Worm (Caenorhabditis elegans) whole organism, midembryonic: ENCODE results near the gene T07F8.4.

Experiments
- T22C8.4 ChIP-seq: fragments of 200-800 bp; sonication (Bioruptor generic); IDR thresholded peaks from 2 replicates; pipeline ENCODE4 v1.3.6; 2022; ENCODE audit warnings: missing genetic modification characterization, missing compliant biosample characterization
- cog-1 ChIP-seq: sonication (generic microtip); optimal IDR thresholded peaks from 2 replicates; lab custom pipeline; 2016; ENCODE audit warnings: missing genetic modification characterization, missing compliant biosample characterization
- klf-2 ChIP-seq: fragments of 200-800 bp; sonication (Bioruptor generic); conservative IDR thresholded peaks from 2 replicates; pipeline ENCODE4 v1.3.6; 2022; ENCODE audit warnings: missing genetic modification reagents, missing genetic modification characterization, missing compliant biosample characterization
- med-1 ChIP-seq: sonication (generic microtip); optimal IDR thresholded peaks from 2 replicates; lab custom pipeline; 2017; ENCODE audit warnings: missing genetic modification characterization, mild to moderate bottlenecking, missing compliant biosample characterization, antibody characterized with exemption, missing genetic modification reagents; ENCODE audit not compliant: insufficient read depth
- ztf-23 ChIP-seq: fragments of 200-800 bp; sonication (Bioruptor generic); IDR thresholded peaks from 2 replicates; pipeline ENCODE4 v1.3.6; 2022; ENCODE audit warnings: missing genetic modification reagents, missing genetic modification characterization, missing compliant biosample characterization
- ztf-29 ChIP-seq: fragments of 200-800 bp; sonication (Bioruptor generic); IDR thresholded peaks from 2 replicates; pipeline ENCODE4 v1.3.6; 2022; ENCODE audit warnings: missing genetic modification reagents, missing genetic modification characterization, missing compliant biosample characterization

DNA sequence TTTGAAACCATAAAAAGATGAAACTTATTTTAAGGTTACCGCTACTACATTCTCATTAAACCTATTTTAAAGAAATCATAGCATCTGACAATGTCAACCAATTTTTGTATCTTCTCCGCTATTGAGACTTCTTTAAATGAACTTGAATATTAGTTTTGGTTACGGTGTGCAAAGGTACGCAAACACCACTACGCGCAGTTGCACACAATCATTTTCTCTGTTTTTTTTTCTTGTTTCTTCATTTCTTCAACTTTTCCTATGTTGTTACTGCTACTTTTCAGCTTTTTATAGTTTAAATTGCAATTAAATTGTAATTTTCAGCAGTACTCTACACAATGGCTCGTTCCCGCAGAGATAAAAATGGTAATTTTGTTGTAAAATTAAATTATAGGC is 20.2 kb downstream of the T07F8.4 start, which contains the start of gene F10E7.5:
- TF ChIP-seq ztf-29 (GFP tag; lab: Robert Waterston, UW) (no peak), med-1 (GFP tag; lab: Kevin White, UChicago) (no peak), klf-2 (GFP tag; lab: Robert Waterston, UW) (no peak), cog-1 (tag; lab: Kevin White, UChicago) (peak; percentile 35), ztf-23 (GFP tag; lab: Robert Waterston, UW) (no peak), T22C8.4 (GFP tag; lab: Robert Waterston, UW) (no peak)
